Fruit fly (Drosophila melanogaster) Kc167 (cell line): ENCODE results near the gene CG10333.

ENCODE experiments used
- Myc ChIP-seq: fragments of >200 bp; optimal IDR thresholded peaks from 2 replicates; lab custom pipeline; 2017; ENCODE audit warnings: missing external identifiers
- insv ChIP-seq: fragments of >200 bp; optimal IDR thresholded peaks from 3 replicates; lab custom pipeline; 2018; ENCODE audit warnings: missing external identifiers
- psq ChIP-seq: fragments of >200 bp; optimal IDR thresholded peaks from 2 replicates; lab custom pipeline; 2017; ENCODE audit warnings: missing external identifiers

DNA sequence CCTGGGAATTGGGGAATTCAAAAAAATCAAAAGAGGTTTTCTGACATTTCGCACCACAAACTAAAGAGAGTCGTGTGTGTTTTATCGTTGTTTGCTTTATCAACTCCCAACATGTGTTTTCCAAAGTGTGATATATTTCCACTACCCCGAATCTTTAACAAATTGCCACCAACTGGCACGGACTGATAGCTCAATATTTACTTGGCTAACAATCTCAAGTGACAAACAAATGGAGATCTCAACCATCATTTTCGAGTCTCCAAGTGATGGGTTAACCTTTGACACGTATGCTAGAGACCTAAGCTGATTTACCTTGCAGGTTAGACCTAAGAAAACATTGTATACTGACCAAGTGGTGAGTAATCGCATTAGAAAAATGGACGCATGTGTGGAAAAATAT, 18.8 kb downstream of the CG10333 start:
- TF ChIP-seq Myc, result no peak
- TF ChIP-seq psq, result no peak
- no peak for TF ChIP-seq insv
